Fruit fly (Drosophila melanogaster): Measurements from ENCODE around the gene TfIIA-S.

The TfIIA-S gene

dm6 chr3R:23872606-23873192 is 18.2 kb downstream of the TfIIA-S start:
- TF ChIP-seq CTCF (optimal IDR thresholded peaks at IDR 0.05) = no peak
- TF ChIP-seq CG8478 (optimal IDR thresholded peaks at IDR 0.05) = no peak

dm6 chr3R:23871720-23872119 is 19.1 kb downstream of the TfIIA-S start:
- TF ChIP-seq CG8478 (optimal IDR thresholded peaks at IDR 0.05) = no peak
- TF ChIP-seq CTCF (optimal IDR thresholded peaks at IDR 0.05) = no peak

DNA sequence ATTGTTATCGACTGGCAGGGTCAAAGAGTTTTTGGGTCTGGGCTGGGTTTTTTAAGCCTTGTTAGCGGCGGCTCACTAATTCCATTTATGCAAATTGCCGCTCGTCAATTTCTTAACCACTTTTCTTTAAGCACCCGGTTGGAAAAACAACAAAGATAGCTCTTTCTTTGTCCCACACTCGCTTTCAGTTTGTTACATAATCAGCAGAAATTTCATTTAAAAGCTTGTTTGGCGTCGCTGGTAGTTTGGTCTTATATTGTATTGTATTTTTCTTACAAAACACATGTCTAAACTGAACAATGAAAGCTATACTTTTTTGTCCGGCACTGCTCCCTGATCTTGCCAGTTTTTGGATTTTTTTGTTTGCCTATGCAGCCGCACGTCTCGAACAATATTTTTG is 20.9 kb downstream of the TfIIA-S start:
- TF ChIP-seq CTCF (optimal IDR thresholded peaks at IDR 0.05) (no peak), CG8478 (optimal IDR thresholded peaks at IDR 0.05) (no peak)

- TF ChIP-seq CG8478 (optimal IDR thresholded peaks at IDR 0.05) (no peak), CTCF (optimal IDR thresholded peaks at IDR 0.05) (no peak)
Observed at dm6 chr3R:23869203-23869892, 21.5 kb downstream of the TfIIA-S start.

DNA sequence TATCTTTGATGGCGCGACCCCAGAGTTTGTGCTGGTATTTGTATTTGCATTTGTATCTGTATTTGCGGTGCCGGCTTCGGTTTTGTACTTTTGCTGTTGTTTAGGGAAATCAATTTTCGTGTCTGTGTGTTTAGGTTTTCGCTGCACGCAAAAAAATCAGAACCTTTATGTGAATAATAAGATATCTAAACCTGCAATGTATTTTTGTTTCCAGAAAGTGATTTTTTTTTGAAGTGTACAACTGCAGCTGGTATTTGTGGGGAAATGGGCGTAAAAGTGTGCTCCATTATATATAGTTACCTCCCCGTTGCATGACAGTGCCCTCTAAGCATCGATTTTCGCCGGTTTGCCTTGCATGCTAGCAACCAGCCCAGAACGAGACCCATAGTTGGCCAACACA is 23.0 kb downstream of the TfIIA-S start:
- no peak for TF ChIP-seq CTCF (optimal IDR thresholded peaks at IDR 0.05)
- no peak for TF ChIP-seq CG8478 (optimal IDR thresholded peaks at IDR 0.05)

DNA sequence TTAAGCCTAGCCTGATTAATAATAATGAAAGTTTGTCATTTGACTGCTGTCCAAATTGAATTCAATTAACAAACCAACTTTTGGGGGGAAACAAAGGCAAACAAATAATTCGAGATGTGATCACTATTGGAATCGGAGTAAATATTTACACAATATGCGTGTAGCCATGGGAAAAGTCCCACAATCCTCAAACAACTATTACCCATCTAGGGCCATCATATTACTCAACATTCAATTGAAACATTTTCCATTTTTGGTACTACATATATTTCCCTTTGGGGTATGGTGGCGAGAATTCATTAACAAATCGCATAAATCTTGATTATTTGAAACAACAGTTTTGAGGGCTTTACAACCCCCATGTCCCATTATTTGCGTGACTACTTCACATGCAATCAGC is 23.7 kb downstream of the TfIIA-S start:
- TF ChIP-seq CTCF (optimal IDR thresholded peaks at IDR 0.05) = no peak
- no peak for TF ChIP-seq CG8478 (optimal IDR thresholded peaks at IDR 0.05)

- peak in 1 of 2 experiments; percentile 26 for TF ChIP-seq CTCF (optimal IDR thresholded peaks at IDR 0.05)
Observed at dm6 chr3R:23859365-23859804, 31.5 kb downstream of the TfIIA-S start.

DNA sequence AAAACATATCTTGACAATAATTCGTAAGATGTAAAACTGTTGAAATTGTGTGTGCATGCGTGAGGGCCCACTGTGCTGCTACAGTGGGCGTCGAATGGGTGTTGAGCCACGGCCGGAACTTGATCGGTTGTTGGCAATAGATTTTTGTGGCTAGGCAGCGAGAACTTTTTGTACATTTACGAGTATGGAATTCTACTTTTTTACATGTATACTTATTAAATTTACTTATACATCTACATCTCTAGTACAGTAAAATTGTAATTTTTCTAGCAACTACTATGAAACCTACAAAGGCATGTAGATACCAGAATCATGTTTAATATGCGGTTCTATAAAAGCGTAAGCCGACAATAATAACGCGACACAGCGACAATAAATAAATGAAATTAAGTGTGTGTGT is 41.3 kb downstream of the TfIIA-S start:
- TF ChIP-seq CTCF (optimal IDR thresholded peaks at IDR 0.05) = no peak
- TF ChIP-seq CG8478 (optimal IDR thresholded peaks at IDR 0.05) = no peak

DNA sequence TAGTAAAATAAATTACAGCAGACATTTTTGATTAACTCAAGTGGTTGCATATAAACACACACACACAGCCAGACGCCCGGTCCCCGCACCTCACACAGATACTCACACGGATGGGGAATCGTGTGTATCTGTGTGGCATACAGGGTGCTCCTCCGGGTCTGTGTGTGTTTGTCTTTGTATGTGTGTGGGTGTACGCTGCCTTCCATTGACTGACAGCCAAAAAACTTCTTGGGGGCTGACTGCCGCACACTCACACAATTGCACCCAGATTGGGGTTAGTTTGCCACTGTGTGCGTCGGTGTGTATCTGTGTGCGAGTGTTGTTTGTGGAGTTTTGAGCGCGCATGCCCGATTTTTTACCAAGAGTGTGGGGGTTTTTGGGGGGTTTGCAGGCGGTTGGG is 44.8 kb downstream of the TfIIA-S start:
- no peak for TF ChIP-seq CG8478 (optimal IDR thresholded peaks at IDR 0.05)
- no peak for TF ChIP-seq CTCF (optimal IDR thresholded peaks at IDR 0.05)

Measured in S2 (cell line).